Fruit fly (Drosophila melanogaster): ENCODE data around the gene eys.

Gene eys

dm6 chr2L:2365655-2366214, 54.3 kb downstream of the eys start:
- peak; percentile 40 for TF ChIP-seq OdsH (GFP tag; optimal IDR thresholded peaks at IDR 0.05)
- TF ChIP-seq CG10669 (GFP tag; optimal IDR thresholded peaks at IDR 0.05), result peak; percentile 42
- TF ChIP-seq CG11902 (GFP tag; optimal IDR thresholded peaks at IDR 0.05), result no peak
- TF ChIP-seq CG3032 (tag; optimal IDR thresholded peaks at IDR 0.05), result peak; percentile 6
- no peak for TF ChIP-seq Lpt (GFP tag; optimal IDR thresholded peaks at IDR 0.05)
- TF ChIP-seq CG6276 (GFP tag; optimal IDR thresholded peaks at IDR 0.05), result no peak
- TF ChIP-seq fkh (GFP tag; optimal IDR thresholded peaks at IDR 0.05), result no peak
- peak; percentile 86 for TF ChIP-seq Eip78C (GFP tag)
- TF ChIP-seq CG11762 (GFP tag; optimal IDR thresholded peaks at IDR 0.05; ENCODE audit: insufficient read depth), result peak; percentile 16
- TF ChIP-seq CG1621 (tag; optimal IDR thresholded peaks at IDR 0.05), result no peak
- peak in 1 of 2 experiments; percentile 35 for TF ChIP-seq salr (GFP tag; optimal IDR thresholded peaks at IDR 0.05)
- TF ChIP-seq CG8119 (GFP tag; IDR thresholded peaks at IDR 0.05), result peak; percentile 30; the same call in 1 of the 3 replicates
- TF ChIP-seq Sox14 (GFP tag; optimal IDR thresholded peaks at IDR 0.05), result no peak
- TF ChIP-seq topi (GFP tag; optimal IDR thresholded peaks at IDR 0.05), result peak; percentile 31
- TF ChIP-seq svp (GFP tag), result peak; percentile 65
- no peak for TF ChIP-seq Blimp-1 (GFP tag; optimal IDR thresholded peaks at IDR 0.05)
- peak; percentile 20 for TF ChIP-seq Hr39 (GFP tag; optimal IDR thresholded peaks at IDR 0.05)
- TF ChIP-seq Hr4 (GFP tag; optimal IDR thresholded peaks at IDR 0.05), result peak; percentile 37
- peak; percentile 35; the same call in 1 of the 3 replicates for TF ChIP-seq eg (GFP tag; IDR thresholded peaks at IDR 0.05)
- no peak for TF ChIP-seq vri (GFP tag; optimal IDR thresholded peaks at IDR 0.05)
- peak; percentile 34 for TF ChIP-seq CG15336 (GFP tag; IDR thresholded peaks at IDR 0.05)
- peak; percentile 50 for TF ChIP-seq Met (GFP tag; optimal IDR thresholded peaks at IDR 0.05)
- no peak for TF ChIP-seq CG3919 (GFP tag; optimal IDR thresholded peaks at IDR 0.05)
- TF ChIP-seq net (GFP tag; optimal IDR thresholded peaks at IDR 0.05), result no peak
- no peak for TF ChIP-seq CG9139 (GFP tag; optimal IDR thresholded peaks at IDR 0.05)
- TF ChIP-seq achi (GFP tag; optimal IDR thresholded peaks at IDR 0.05), result peak; percentile 47
- TF ChIP-seq acj6 (GFP tag; optimal IDR thresholded peaks at IDR 0.05), result peak; percentile 45
- TF ChIP-seq ss (GFP tag; optimal IDR thresholded peaks at IDR 0.05), result no peak
- TF ChIP-seq fd59A (GFP tag; optimal IDR thresholded peaks at IDR 0.05), result no peak
- peak; percentile 54 for TF ChIP-seq CG8632 (GFP tag; optimal IDR thresholded peaks at IDR 0.05)
- TF ChIP-seq CG11294 (GFP tag; IDR thresholded peaks at IDR 0.05), result no peak
- TF ChIP-seq CG8319 (GFP tag; optimal IDR thresholded peaks at IDR 0.05), result no peak
- no peak for TF ChIP-seq Sox15 (GFP tag; optimal IDR thresholded peaks at IDR 0.05)
- TF ChIP-seq Eip93F (GFP tag; optimal IDR thresholded peaks at IDR 0.05), result no peak
- no peak for TF ChIP-seq CG6854 (GFP tag; optimal IDR thresholded peaks at IDR 0.05)
- TF ChIP-seq CG6792 (GFP tag; optimal IDR thresholded peaks at IDR 0.05), result peak; percentile 25
- peak; percentile 14 for TF ChIP-seq cyc (GFP tag; optimal IDR thresholded peaks at IDR 0.05)
- no peak for TF ChIP-seq fd85E (GFP tag; optimal IDR thresholded peaks at IDR 0.05)
- TF ChIP-seq dac (GFP tag; optimal IDR thresholded peaks at IDR 0.05), result no peak
- TF ChIP-seq Ets21C (GFP tag; optimal IDR thresholded peaks at IDR 0.05), result no peak
- peak; percentile 5 for TF ChIP-seq CG34406 (GFP tag; optimal IDR thresholded peaks at IDR 0.05)
- TF ChIP-seq lz (GFP tag; optimal IDR thresholded peaks at IDR 0.05), result peak; percentile 41
- peak; percentile 20 for TF ChIP-seq esn (GFP tag; optimal IDR thresholded peaks at IDR 0.05)
- TF ChIP-seq CG16779 (tag; optimal IDR thresholded peaks at IDR 0.05), result no peak
- TF ChIP-seq Gug (GFP tag; IDR thresholded peaks at IDR 0.05), result no peak
- TF ChIP-seq pdm3 (GFP tag; optimal IDR thresholded peaks at IDR 0.05), result peak; percentile 39
- no peak for TF ChIP-seq Sox102F (GFP tag; optimal IDR thresholded peaks at IDR 0.05)
- peak; percentile 2 for TF ChIP-seq CG10631 (GFP tag; optimal IDR thresholded peaks at IDR 0.05)
- TF ChIP-seq CG6163 (GFP tag; IDR thresholded peaks at IDR 0.05), result no peak
- TF ChIP-seq spab (GFP tag; optimal IDR thresholded peaks at IDR 0.05), result peak; percentile 39
- peak; percentile 16 for TF ChIP-seq CG6808 (GFP tag; optimal IDR thresholded peaks at IDR 0.05)
- TF ChIP-seq Ets96B (tag; optimal IDR thresholded peaks at IDR 0.05), result peak; percentile 41
